Fruit fly (Drosophila melanogaster) whole organism, prepupa: ENCODE data around the gene CheB38c.

ENCODE experiments used
- Blimp-1 ChIP-seq: fragments of 200-800 bp; sonication (Bioruptor generic); optimal IDR thresholded peaks from 3 replicates; lab custom pipeline; 2017; ENCODE audit warnings: missing biosample characterization, missing genetic modification characterization, mild to moderate bottlenecking, moderate library complexity, missing genetic modification reagents
- CG11294 ChIP-seq: fragments of 200-800 bp; sonication (Bioruptor generic); IDR thresholded peaks from 2 replicates; pipeline ENCODE4 v1.3.6; 2022; ENCODE audit warnings: missing biosample characterization, missing genetic modification characterization
- CG11762 ChIP-seq: fragments of 200-800 bp; sonication (Bioruptor generic); optimal IDR thresholded peaks from 3 replicates; lab custom pipeline; 2016; ENCODE audit warnings: missing biosample characterization, missing genetic modification characterization; ENCODE audit not compliant: insufficient read depth
- CG6163 ChIP-seq: fragments of 200-800 bp; sonication (Bioruptor generic); IDR thresholded peaks from 3 replicates; pipeline ENCODE4 v1.3.6; 2022; ENCODE audit warnings: missing biosample characterization, missing genetic modification characterization
- CG6792 ChIP-seq: fragments of 200-800 bp; sonication (Bioruptor generic); optimal IDR thresholded peaks from 3 replicates; lab custom pipeline; 2016; ENCODE audit warnings: missing biosample characterization, missing genetic modification characterization
- CG6854 ChIP-seq: fragments of 200-800 bp; sonication (Bioruptor generic); optimal IDR thresholded peaks from 2 replicates; lab custom pipeline; 2017; ENCODE audit warnings: missing biosample characterization, mild to moderate bottlenecking, missing genetic modification characterization
- CG8319 ChIP-seq: fragments of 200-800 bp; sonication (Bioruptor generic); optimal IDR thresholded peaks from 3 replicates; lab custom pipeline; 2016; ENCODE audit warnings: missing biosample characterization, missing genetic modification characterization
- Ets21C ChIP-seq: fragments of 200-800 bp; sonication (Bioruptor generic); optimal IDR thresholded peaks from 3 replicates; lab custom pipeline; 2016; ENCODE audit warnings: missing biosample characterization, missing genetic modification characterization
- Hr39 ChIP-seq: fragments of 200-800 bp; sonication (Bioruptor generic); optimal IDR thresholded peaks from 2 replicates; lab custom pipeline; 2016; ENCODE audit warnings: missing biosample characterization, missing genetic modification characterization
- achi ChIP-seq: fragments of 200-800 bp; sonication (Bioruptor generic); optimal IDR thresholded peaks from 3 replicates; lab custom pipeline; 2016; ENCODE audit warnings: missing biosample characterization, missing genetic modification characterization
- vri ChIP-seq: fragments of 200-800 bp; sonication (Bioruptor generic); optimal IDR thresholded peaks from 3 replicates; lab custom pipeline; 2016; ENCODE audit warnings: missing biosample characterization, mild to moderate bottlenecking, missing genetic modification characterization

- TF ChIP-seq Hr39 (GFP tag; lab: Kevin White, UChicago) (no peak), CG6854 (GFP tag; lab: Kevin White, UChicago) (no peak), Ets21C (GFP tag; lab: Kevin White, UChicago) (no peak), achi (GFP tag; lab: Kevin White, UChicago) (no peak), CG6792 (GFP tag; lab: Kevin White, UChicago) (no peak), CG11762 (no peak), Blimp-1 (GFP tag; lab: Kevin White, UChicago) (no peak), CG11294 (GFP tag; lab: Robert Waterston, UW) (no peak), CG6163 (no peak), CG8319 (GFP tag; lab: Kevin White, UChicago) (no peak), vri (no peak)
These were observed 46.7 kb upstream of the CheB38c start, which contains the start of gene CG31675 for dm6 chr2L:20867381-20867780.
